Worm (Caenorhabditis elegans) whole organism, L3 larva: Measurements from ENCODE around the gene fbxb-9.
A peak's percentile ranks its signal among the peaks of the same experiment; 100 is the strongest.

Experiments used
- R02D3.7 ChIP-seq: fragments of 150-350 bp; optimal IDR thresholded peaks from 2 replicates; lab custom pipeline; 2014; ENCODE audit warnings: missing biosample characterization, missing genetic modification characterization
- ZK546.5 ChIP-seq: sonication (generic microtip); optimal IDR thresholded peaks from 2 replicates; lab custom pipeline; 2017; ENCODE audit warnings: missing biosample characterization, missing genetic modification characterization
- aly-2 ChIP-seq: fragments of 150-350 bp; optimal IDR thresholded peaks from 2 replicates; lab custom pipeline; 2014; ENCODE audit warnings: missing biosample characterization, missing genetic modification characterization
- ama-1 ChIP-seq: fragments of 150-350 bp; optimal IDR thresholded peaks from 2 replicates; lab custom pipeline; 2018
- ceh-16 ChIP-seq: sonication (generic microtip); optimal IDR thresholded peaks from 2 replicates; lab custom pipeline; 2017; ENCODE audit warnings: missing biosample characterization, missing genetic modification characterization
- ceh-28 ChIP-seq: fragments of 150-350 bp; optimal IDR thresholded peaks from 2 replicates; lab custom pipeline; 2014; ENCODE audit warnings: missing biosample characterization, missing genetic modification reagents, missing genetic modification characterization
- ceh-82 ChIP-seq: fragments of 150-350 bp; optimal IDR thresholded peaks from 2 replicates; lab custom pipeline; 2014; ENCODE audit warnings: missing biosample characterization, missing genetic modification characterization
- ceh-9 ChIP-seq: sonication (generic microtip); optimal IDR thresholded peaks from 2 replicates; lab custom pipeline; 2018; ENCODE audit warnings: missing biosample characterization, missing genetic modification characterization
- daf-12 ChIP-seq: fragments of 150-350 bp; optimal IDR thresholded peaks from 2 replicates; lab custom pipeline; 2014; ENCODE audit warnings: missing biosample characterization, missing genetic modification reagents, missing genetic modification characterization
- egl-27 ChIP-seq: sonication (generic microtip); optimal IDR thresholded peaks from 4 replicates; lab custom pipeline; 2017; ENCODE audit warnings: missing biosample characterization, missing genetic modification reagents, missing genetic modification characterization
- egl-5 ChIP-seq: fragments of 150-350 bp; optimal IDR thresholded peaks from 2 replicates; lab custom pipeline; 2017; ENCODE audit warnings: missing biosample characterization, missing genetic modification reagents, missing genetic modification characterization, inconsistent platforms
- elt-1 ChIP-seq: fragments of 150-350 bp; optimal IDR thresholded peaks from 2 replicates; lab custom pipeline; 2014; ENCODE audit warnings: missing biosample characterization, missing genetic modification characterization
- elt-2 ChIP-seq: sonication (generic microtip); optimal IDR thresholded peaks from 2 replicates; lab custom pipeline; 2016; ENCODE audit warnings: missing genetic modification reagents, mild to moderate bottlenecking, missing genetic modification characterization, missing compliant biosample characterization
- elt-3 ChIP-seq, 3 experiments: fragments of 150-350 bp in 1 of 3; sonication (generic microtip) in 2 of 3; optimal IDR thresholded peaks; 2 replicates in 2 of 3; 4 replicates in 1 of 3; lab custom pipeline; 2014 to 2017; ENCODE audit warnings: missing biosample characterization in 3 of 3, missing genetic modification characterization in 3 of 3
- eor-1 ChIP-seq, 2 experiments: fragments of 150-350 bp; optimal IDR thresholded peaks; 2 replicates each; lab custom pipeline; 2014 to 2018; ENCODE audit warnings: missing biosample characterization in 2 of 2, missing genetic modification characterization in 2 of 2
- fkh-10 ChIP-seq: sonication (generic microtip); optimal IDR thresholded peaks from 2 replicates; lab custom pipeline; 2017; ENCODE audit warnings: missing biosample characterization, missing genetic modification reagents, missing genetic modification characterization
- fkh-2 ChIP-seq: fragments of 150-350 bp; optimal IDR thresholded peaks from 2 replicates; lab custom pipeline; 2014; ENCODE audit warnings: missing biosample characterization, missing genetic modification reagents, missing genetic modification characterization
- fos-1 ChIP-seq: fragments of 150-350 bp; optimal IDR thresholded peaks from 2 replicates; lab custom pipeline; 2014; ENCODE audit warnings: missing biosample characterization, missing genetic modification characterization
- hmg-11 ChIP-seq: sonication (generic microtip); optimal IDR thresholded peaks from 2 replicates; lab custom pipeline; 2016; ENCODE audit warnings: missing genetic modification characterization, missing compliant biosample characterization
- jun-1 ChIP-seq: fragments of 150-350 bp; optimal IDR thresholded peaks from 2 replicates; lab custom pipeline; 2014; ENCODE audit warnings: missing biosample characterization, missing genetic modification reagents, missing genetic modification characterization
- lin-15B ChIP-seq: fragments of 150-350 bp; optimal IDR thresholded peaks from 2 replicates; lab custom pipeline; 2014; ENCODE audit warnings: missing biosample characterization, missing genetic modification characterization
- lin-39 ChIP-seq: fragments of 150-350 bp; optimal IDR thresholded peaks from 2 replicates; lab custom pipeline; 2018; ENCODE audit warnings: missing biosample characterization, missing genetic modification reagents, missing genetic modification characterization
- lsy-12 ChIP-seq: sonication (generic microtip); optimal IDR thresholded peaks from 2 replicates; lab custom pipeline; 2016; ENCODE audit warnings: mild to moderate bottlenecking, missing genetic modification characterization, missing compliant biosample characterization
- mdl-1 ChIP-seq: fragments of 150-350 bp; optimal IDR thresholded peaks from 2 replicates; lab custom pipeline; 2014; ENCODE audit warnings: missing biosample characterization, missing genetic modification characterization
- mml-1 ChIP-seq: fragments of 150-350 bp; sonication (generic microtip); optimal IDR thresholded peaks from 3 replicates; lab custom pipeline; 2014; ENCODE audit warnings: missing biosample characterization, missing genetic modification characterization
- nfya-1 ChIP-seq: sonication (generic microtip); optimal IDR thresholded peaks from 2 replicates; lab custom pipeline; 2017; ENCODE audit warnings: missing genetic modification characterization, mild to moderate bottlenecking, missing compliant biosample characterization, antibody characterized with exemption, moderate library complexity; ENCODE audit not compliant: insufficient read depth
- nhr-11 ChIP-seq: fragments of 150-350 bp; optimal IDR thresholded peaks from 2 replicates; lab custom pipeline; 2014; ENCODE audit warnings: missing biosample characterization, missing genetic modification characterization
- nhr-12 ChIP-seq: fragments of 150-350 bp; optimal IDR thresholded peaks from 2 replicates; lab custom pipeline; 2014; ENCODE audit warnings: missing biosample characterization, missing genetic modification characterization
- nhr-23 ChIP-seq: fragments of 150-350 bp; optimal IDR thresholded peaks from 2 replicates; lab custom pipeline; 2014; ENCODE audit warnings: missing biosample characterization, missing genetic modification reagents, missing genetic modification characterization
- nhr-237 ChIP-seq: fragments of 150-350 bp; optimal IDR thresholded peaks from 2 replicates; lab custom pipeline; 2014; ENCODE audit warnings: missing biosample characterization, missing genetic modification characterization
- nhr-25 ChIP-seq: sonication (generic microtip); optimal IDR thresholded peaks from 2 replicates; lab custom pipeline; 2017; ENCODE audit warnings: missing biosample characterization, missing genetic modification characterization
- nhr-28 ChIP-seq: fragments of 150-350 bp; optimal IDR thresholded peaks from 2 replicates; lab custom pipeline; 2014; ENCODE audit warnings: missing biosample characterization, missing genetic modification characterization
- nhr-43 ChIP-seq: sonication (generic microtip); optimal IDR thresholded peaks from 2 replicates; lab custom pipeline; 2016; ENCODE audit warnings: mild to moderate bottlenecking, missing genetic modification characterization, missing compliant biosample characterization; ENCODE audit not compliant: poor library complexity, severe bottlenecking
- nhr-67 ChIP-seq: fragments of 150-350 bp; optimal IDR thresholded peaks from 2 replicates; lab custom pipeline; 2014; ENCODE audit warnings: missing biosample characterization, missing genetic modification characterization
- nhr-77 ChIP-seq: fragments of 150-350 bp; optimal IDR thresholded peaks from 2 replicates; lab custom pipeline; 2014; ENCODE audit warnings: missing biosample characterization, missing genetic modification characterization
- pha-4 ChIP-seq: fragments of 150-350 bp; optimal IDR thresholded peaks from 2 replicates; lab custom pipeline; 2014; ENCODE audit warnings: missing biosample characterization, missing genetic modification reagents, missing genetic modification characterization
- pqm-1 ChIP-seq: fragments of 150-350 bp; optimal IDR thresholded peaks from 2 replicates; lab custom pipeline; 2017; ENCODE audit warnings: missing biosample characterization, missing genetic modification characterization, inconsistent platforms
- sea-2 ChIP-seq: fragments of 150-350 bp; sonication (generic microtip); optimal IDR thresholded peaks from 4 replicates; lab custom pipeline; 2014; ENCODE audit warnings: missing biosample characterization, missing genetic modification reagents, missing genetic modification characterization
- skn-1 ChIP-seq: fragments of 150-350 bp; optimal IDR thresholded peaks from 2 replicates; lab custom pipeline; 2014; ENCODE audit warnings: missing biosample characterization, missing genetic modification characterization
- snpc-4 ChIP-seq: fragments of 150-350 bp; optimal IDR thresholded peaks from 2 replicates; lab custom pipeline; 2014; ENCODE audit warnings: missing biosample characterization, missing genetic modification characterization
- tbx-2 ChIP-seq: sonication (generic microtip); optimal IDR thresholded peaks from 2 replicates; lab custom pipeline; 2016; ENCODE audit warnings: mild to moderate bottlenecking, missing genetic modification characterization, missing compliant biosample characterization
- unc-39 ChIP-seq: sonication (generic microtip); optimal IDR thresholded peaks from 4 replicates; lab custom pipeline; 2017; ENCODE audit warnings: missing biosample characterization, missing genetic modification characterization
- unc-62 ChIP-seq: fragments of 150-350 bp; sonication (generic microtip); optimal IDR thresholded peaks from 4 replicates; lab custom pipeline; 2014; ENCODE audit warnings: missing biosample characterization, missing genetic modification reagents, missing genetic modification characterization
- zag-1 ChIP-seq: fragments of 150-350 bp; optimal IDR thresholded peaks from 2 replicates; lab custom pipeline; 2014; ENCODE audit warnings: missing biosample characterization, missing genetic modification characterization
- ztf-11 ChIP-seq: fragments of 150-350 bp; optimal IDR thresholded peaks from 2 replicates; lab custom pipeline; 2014; ENCODE audit warnings: missing biosample characterization, missing genetic modification characterization
- ztf-4 ChIP-seq: fragments of 150-350 bp; optimal IDR thresholded peaks from 2 replicates; lab custom pipeline; 2014; ENCODE audit warnings: missing biosample characterization, missing genetic modification characterization

fbxb-9 gene

DNA sequence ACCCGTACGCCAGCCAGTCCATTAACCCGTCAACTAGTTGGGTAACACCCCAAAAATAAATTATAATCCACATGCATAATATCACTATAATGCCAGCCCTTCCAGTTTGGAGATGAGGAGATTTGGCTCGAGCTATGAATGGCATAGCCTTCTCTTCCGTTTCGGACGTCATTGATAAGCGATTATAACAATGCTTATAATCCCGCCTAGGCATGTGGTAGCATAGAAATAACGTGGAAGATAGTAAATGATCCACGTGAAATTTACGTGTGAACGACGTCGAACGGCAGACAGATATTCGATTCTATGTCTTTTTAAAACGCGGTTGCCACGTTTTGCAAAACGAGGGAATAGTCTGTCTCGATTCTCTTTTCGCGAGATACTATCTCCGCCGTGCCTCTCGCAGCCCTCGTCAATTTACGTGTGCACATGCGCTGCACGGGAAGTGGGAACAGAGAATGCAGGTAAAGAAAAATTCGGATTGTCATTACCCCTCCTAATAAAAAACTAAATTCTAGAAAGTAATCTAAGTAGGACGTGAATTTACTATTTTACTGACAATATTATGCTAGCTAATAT, 13.5 kb downstream of the fbxb-9 start:
- TF ChIP-seq nhr-12 (tag; lab: Kevin White, UChicago): no peak
- TF ChIP-seq unc-62 (GFP tag; lab: Kevin White, UChicago): no peak
- peak; percentile 58 for TF ChIP-seq ama-1 (lab: Kevin White, UChicago)
- TF ChIP-seq lin-39: no peak
- TF ChIP-seq sea-2 (GFP tag; lab: Kevin White, UChicago): no peak
- peak; percentile 25 for TF ChIP-seq elt-2 (tag; lab: Kevin White, UChicago)
- no peak for TF ChIP-seq nhr-25 (tag; lab: Kevin White, UChicago)
- TF ChIP-seq pha-4: peak; percentile 11
- TF ChIP-seq snpc-4 (tag; lab: Kevin White, UChicago): no peak
- peak; percentile 79 for TF ChIP-seq mml-1 (tag; lab: Kevin White, UChicago)
- TF ChIP-seq nfya-1 (tag; lab: Kevin White, UChicago): peak; percentile 27
- no peak for TF ChIP-seq eor-1 (tag; optimal IDR thresholded peaks at IDR 0.05; lab: Kevin White, UChicago)
- TF ChIP-seq aly-2 (tag; lab: Kevin White, UChicago): no peak
- TF ChIP-seq elt-3 (tag; optimal IDR thresholded peaks at IDR 0.05; lab: Kevin White, UChicago): no peak
- TF ChIP-seq nhr-11 (tag; lab: Kevin White, UChicago): no peak
- peak; percentile 45 for TF ChIP-seq pqm-1
- TF ChIP-seq lin-15B (tag; lab: Kevin White, UChicago): no peak
- no peak for TF ChIP-seq hmg-11 (tag; lab: Kevin White, UChicago)
- peak; percentile 20 for TF ChIP-seq nhr-43 (tag; lab: Kevin White, UChicago)
- TF ChIP-seq nhr-237 (tag; lab: Kevin White, UChicago): no peak
- TF ChIP-seq jun-1 (tag; lab: Kevin White, UChicago): no peak
- TF ChIP-seq ztf-11 (tag; lab: Kevin White, UChicago): no peak
- no peak for TF ChIP-seq elt-1 (tag; lab: Kevin White, UChicago)
- no peak for TF ChIP-seq nhr-77
- no peak for TF ChIP-seq zag-1
- TF ChIP-seq ceh-16: no peak
- TF ChIP-seq ztf-4 (tag; lab: Kevin White, UChicago): no peak
- TF ChIP-seq nhr-67 (tag; lab: Kevin White, UChicago): no peak
- no peak for TF ChIP-seq ZK546.5
- no peak for TF ChIP-seq nhr-23 (tag; lab: Kevin White, UChicago)
- no peak for TF ChIP-seq skn-1 (tag; lab: Kevin White, UChicago)
- TF ChIP-seq ceh-82: no peak
- no peak for TF ChIP-seq egl-27 (tag; lab: Kevin White, UChicago)
- no peak for TF ChIP-seq fkh-2 (tag; lab: Kevin White, UChicago)
- TF ChIP-seq nhr-28: no peak

DNA sequence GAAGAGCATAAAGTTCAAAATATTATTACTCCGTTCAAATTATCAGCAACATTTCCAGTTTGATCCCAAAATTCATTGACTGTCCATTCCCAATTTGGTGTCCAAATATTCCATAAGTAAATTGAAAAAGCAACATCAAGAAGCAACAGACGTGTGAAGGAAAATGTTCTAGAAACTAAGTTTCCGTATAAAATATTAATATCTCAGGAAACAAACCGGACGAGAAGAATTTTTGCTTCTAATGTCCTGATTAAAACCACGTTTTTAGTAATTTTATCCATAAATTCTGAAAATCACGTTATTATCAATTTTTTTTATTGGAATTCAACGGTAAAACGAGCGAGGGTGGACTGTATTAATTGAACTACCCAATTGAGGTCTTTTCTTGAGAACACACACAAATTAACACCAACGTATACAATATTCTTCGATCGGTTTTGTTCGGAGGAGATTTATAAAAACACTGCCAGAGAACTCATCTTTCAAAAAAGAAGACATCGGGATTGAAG, 15.3 kb downstream of the fbxb-9 start, which contains the start of gene pigq-1:
Gene pigq-1, minus strand, starts transcription at position 286 of the 509 bp plus-strand sequence.
- TF ChIP-seq snpc-4 (tag; lab: Kevin White, UChicago): no peak
- TF ChIP-seq daf-12 (tag; lab: Kevin White, UChicago): no peak
- peak; percentile 65 for TF ChIP-seq lsy-12 (tag; lab: Kevin White, UChicago)
- no peak for TF ChIP-seq elt-3 (tag; optimal IDR thresholded peaks at IDR 0.05; lab: Kevin White, UChicago)
- peak; percentile 19 for TF ChIP-seq elt-2 (tag; lab: Kevin White, UChicago)
- peak; percentile 49 for TF ChIP-seq R02D3.7 (tag; lab: Kevin White, UChicago)
- TF ChIP-seq hmg-11 (tag; lab: Kevin White, UChicago): no peak
- no peak for TF ChIP-seq fkh-2 (tag; lab: Kevin White, UChicago)
- TF ChIP-seq nhr-25 (tag; lab: Kevin White, UChicago): no peak
- no peak for TF ChIP-seq fkh-10 (GFP tag; lab: Kevin White, UChicago)
- no peak for TF ChIP-seq skn-1 (tag; lab: Kevin White, UChicago)
- no peak for TF ChIP-seq ceh-9 (tag; lab: Kevin White, UChicago)
- TF ChIP-seq ztf-4 (tag; lab: Kevin White, UChicago): no peak
- TF ChIP-seq nhr-12 (tag; lab: Kevin White, UChicago): peak; percentile 17
- TF ChIP-seq aly-2 (tag; lab: Kevin White, UChicago): peak; percentile 20
- TF ChIP-seq nhr-237 (tag; lab: Kevin White, UChicago): no peak
- TF ChIP-seq zag-1: peak; percentile 62
- no peak for TF ChIP-seq mdl-1 (tag; lab: Kevin White, UChicago)
- TF ChIP-seq ztf-11 (tag; lab: Kevin White, UChicago): no peak
- TF ChIP-seq ZK546.5: peak; percentile 46
- TF ChIP-seq ceh-28: peak; percentile 16
- TF ChIP-seq nhr-28: no peak
- peak; percentile 25 for TF ChIP-seq pha-4
- no peak for TF ChIP-seq jun-1 (tag; lab: Kevin White, UChicago)
- no peak for TF ChIP-seq mml-1 (tag; lab: Kevin White, UChicago)
- TF ChIP-seq egl-5 (tag; lab: Kevin White, UChicago): no peak
- no peak for TF ChIP-seq sea-2 (GFP tag; lab: Kevin White, UChicago)
- no peak for TF ChIP-seq nhr-77
- TF ChIP-seq unc-39: no peak
- TF ChIP-seq fos-1 (tag; lab: Kevin White, UChicago): no peak
- TF ChIP-seq tbx-2 (tag; lab: Kevin White, UChicago): peak; percentile 49
- TF ChIP-seq lin-39: no peak
- TF ChIP-seq lin-15B (tag; lab: Kevin White, UChicago): no peak
- TF ChIP-seq elt-1 (tag; lab: Kevin White, UChicago): peak; percentile 17
- no peak for TF ChIP-seq nhr-67 (tag; lab: Kevin White, UChicago)
- no peak for TF ChIP-seq nhr-11 (tag; lab: Kevin White, UChicago)
- no peak for TF ChIP-seq ceh-82
- TF ChIP-seq egl-27 (tag; lab: Kevin White, UChicago): no peak
- peak; percentile 10 for TF ChIP-seq ceh-16
- TF ChIP-seq unc-62 (GFP tag; lab: Kevin White, UChicago): no peak
- TF ChIP-seq pqm-1: no peak
- no peak for TF ChIP-seq nfya-1 (tag; lab: Kevin White, UChicago)
- TF ChIP-seq nhr-43 (tag; lab: Kevin White, UChicago): peak; percentile 67
